Fruit fly (Drosophila melanogaster) whole organism, pupa: Measurements from ENCODE around the gene Vha14-2.

Source experiments
- CG10348 ChIP-seq: fragments of 200-800 bp; sonication (Bioruptor generic); IDR thresholded peaks from 2 replicates; pipeline ENCODE4 v1.3.6; 2022; ENCODE audit warnings: missing biosample characterization, missing genetic modification characterization
- CG12605 ChIP-seq: fragments of 200-800 bp; sonication (Bioruptor generic); IDR thresholded peaks from 2 replicates; pipeline ENCODE4 v1.3.6; 2022; ENCODE audit warnings: missing biosample characterization, missing genetic modification characterization
- CG13204 ChIP-seq: fragments of 200-800 bp; sonication (Bioruptor generic); optimal IDR thresholded peaks from 2 replicates; lab custom pipeline; 2018; ENCODE audit warnings: missing biosample characterization, mild to moderate bottlenecking, missing genetic modification characterization, moderate library complexity
- CG14655 ChIP-seq: fragments of 200-800 bp; sonication (Bioruptor generic); optimal IDR thresholded peaks from 3 replicates; lab custom pipeline; 2017; ENCODE audit warnings: mild to moderate bottlenecking, missing biosample characterization, missing genetic modification reagents, missing genetic modification characterization
- CG15710 ChIP-seq: fragments of 200-800 bp; sonication (Bioruptor generic); optimal IDR thresholded peaks from 2 replicates; lab custom pipeline; 2018; ENCODE audit warnings: missing biosample characterization, mild to moderate bottlenecking, missing genetic modification characterization, moderate library complexity
- CG17806 ChIP-seq: fragments of 200-800 bp; sonication (Bioruptor generic); optimal IDR thresholded peaks from 2 replicates; lab custom pipeline; 2018; ENCODE audit warnings: missing biosample characterization, mild to moderate bottlenecking, missing genetic modification characterization, moderate library complexity
- CG32121 ChIP-seq: fragments of 200-800 bp; sonication (Bioruptor generic); IDR thresholded peaks from 2 replicates; pipeline ENCODE4 v1.3.6; 2022; ENCODE audit warnings: missing biosample characterization, missing genetic modification characterization
- CG34367 ChIP-seq: fragments of 200-800 bp; sonication (Bioruptor generic); optimal IDR thresholded peaks from 2 replicates; lab custom pipeline; 2018; ENCODE audit warnings: missing biosample characterization, mild to moderate bottlenecking, missing genetic modification characterization
- CG4496 ChIP-seq: fragments of 200-800 bp; sonication (Bioruptor generic); IDR thresholded peaks from 3 replicates; pipeline ENCODE4 v1.3.6; 2022; ENCODE audit warnings: missing biosample characterization, missing genetic modification characterization
- CG8159 ChIP-seq: fragments of 200-800 bp; sonication (Bioruptor generic); optimal IDR thresholded peaks from 3 replicates; lab custom pipeline; 2018; ENCODE audit warnings: missing biosample characterization, mild to moderate bottlenecking, missing genetic modification characterization, moderate library complexity
- CG8301 ChIP-seq: fragments of 200-800 bp; sonication (Bioruptor generic); optimal IDR thresholded peaks from 2 replicates; lab custom pipeline; 2018; ENCODE audit warnings: missing biosample characterization, mild to moderate bottlenecking, missing genetic modification characterization
- CG9948 ChIP-seq: fragments of 200-800 bp; sonication (Bioruptor generic); optimal IDR thresholded peaks from 2 replicates; lab custom pipeline; 2018; ENCODE audit warnings: missing biosample characterization, mild to moderate bottlenecking, missing genetic modification characterization, moderate library complexity
- D1 ChIP-seq: fragments of 200-800 bp; sonication (Bioruptor generic); optimal IDR thresholded peaks from 2 replicates; lab custom pipeline; 2018; ENCODE audit warnings: missing biosample characterization, mild to moderate bottlenecking, missing genetic modification characterization, moderate library complexity
- EcR ChIP-seq: fragments of 200-800 bp; sonication (Bioruptor generic); optimal IDR thresholded peaks from 3 replicates; lab custom pipeline; 2019; ENCODE audit warnings: missing biosample characterization, missing genetic modification characterization, mild to moderate bottlenecking, moderate library complexity, missing genetic modification reagents
- Ets98B ChIP-seq: fragments of 200-800 bp; sonication (Bioruptor generic); IDR thresholded peaks from 2 replicates; pipeline ENCODE4 v1.3.6; 2022; ENCODE audit warnings: missing biosample characterization, missing genetic modification characterization
- Pif1A ChIP-seq: fragments of 200-800 bp; sonication (Bioruptor generic); optimal IDR thresholded peaks from 3 replicates; lab custom pipeline; 2016; ENCODE audit warnings: missing biosample characterization, missing genetic modification characterization
- Pif1B ChIP-seq: fragments of 200-800 bp; sonication (Bioruptor generic); optimal IDR thresholded peaks from 3 replicates; lab custom pipeline; 2016; ENCODE audit warnings: missing biosample characterization, missing genetic modification characterization
- Snoo ChIP-seq: fragments of 200-800 bp; sonication (Bioruptor generic); optimal IDR thresholded peaks from 3 replicates; lab custom pipeline; 2017; ENCODE audit warnings: missing biosample characterization, mild to moderate bottlenecking, missing genetic modification characterization, inconsistent platforms
- fd96Ca ChIP-seq: fragments of 200-800 bp; sonication (Bioruptor generic); IDR thresholded peaks from 3 replicates; pipeline ENCODE4 v1.3.6; 2022; ENCODE audit warnings: missing biosample characterization, missing genetic modification characterization
- gl ChIP-seq: fragments of 200-800 bp; sonication (Bioruptor generic); optimal IDR thresholded peaks from 2 replicates; lab custom pipeline; 2018; ENCODE audit warnings: missing biosample characterization, mild to moderate bottlenecking, missing genetic modification characterization
- rn ChIP-seq: fragments of 200-800 bp; sonication (Bioruptor generic); IDR thresholded peaks from 2 replicates; pipeline ENCODE4 v1.3.6; 2022; ENCODE audit warnings: missing biosample characterization, missing genetic modification characterization

Gene Vha14-2

dm6 chr3R:6112252-6112995 lies 10.0 kb upstream of the Vha14-2 start, which contains the start of gene Obp83g:
Gene Obp83g, minus strand, starts transcription at chr3R:6112302.
- peak; percentile 77 for TF ChIP-seq CG34367 (tag; lab: Kevin White, UChicago)
- TF ChIP-seq CG9948, result peak; percentile 75
- TF ChIP-seq Ets98B (GFP tag; lab: Robert Waterston, UW), result peak; percentile 60; the same call in 1 of the 2 replicates
- peak; percentile 65 for TF ChIP-seq CG4496 (GFP tag; lab: Robert Waterston, UW)
- TF ChIP-seq fd96Ca (GFP tag; lab: Robert Waterston, UW), result peak; percentile 22; the same call in 1 of the 3 replicates
- TF ChIP-seq CG17806 (tag; lab: Kevin White, UChicago), result peak; percentile 70
- TF ChIP-seq CG15710 (tag; lab: Kevin White, UChicago), result peak; percentile 85
- no peak for TF ChIP-seq rn (GFP tag; lab: Robert Waterston, UW)
- peak; percentile 67; the same call in 1 of the 2 replicates for TF ChIP-seq CG32121 (GFP tag; lab: Robert Waterston, UW)
- peak; percentile 3 for TF ChIP-seq D1 (tag; lab: Kevin White, UChicago)
- peak; percentile 56 for TF ChIP-seq gl (tag; lab: Kevin White, UChicago)
- TF ChIP-seq CG8159 (tag; lab: Kevin White, UChicago), result peak; percentile 88
- TF ChIP-seq EcR (GFP tag; lab: Kevin White, UChicago), result peak; percentile 45
- TF ChIP-seq Pif1A, result peak; percentile 77
- TF ChIP-seq CG10348, result peak; percentile 14; the same call in 1 of the 2 replicates
- TF ChIP-seq Pif1B, result peak; percentile 70
- TF ChIP-seq CG13204 (GFP tag; lab: Kevin White, UChicago), result peak; percentile 42
- no peak for TF ChIP-seq CG12605 (GFP tag; lab: Robert Waterston, UW)
- TF ChIP-seq CG8301 (tag; lab: Kevin White, UChicago), result peak; percentile 76
- TF ChIP-seq CG14655 (GFP tag; lab: Kevin White, UChicago), result peak; percentile 79
- peak; percentile 59 for TF ChIP-seq Snoo (tag; lab: Kevin White, UChicago)

- TF ChIP-seq CG14655 (GFP tag; lab: Kevin White, UChicago) (no peak), CG13204 (GFP tag; lab: Kevin White, UChicago) (peak; percentile 62), CG4496 (GFP tag; lab: Robert Waterston, UW) (peak; percentile 25; the same call in 1 of the 3 replicates), CG17806 (tag; lab: Kevin White, UChicago) (no peak)
Measured at dm6 chr3R:6141768-6142167, 19.4 kb downstream of the Vha14-2 start.

dm6 chr3R:6149130-6149529 lies 26.7 kb downstream of the Vha14-2 start:
- TF ChIP-seq CG14655 (GFP tag; lab: Kevin White, UChicago) (peak; percentile 64), Ets98B (GFP tag; lab: Robert Waterston, UW) (no peak), rn (GFP tag; lab: Robert Waterston, UW) (no peak), CG8159 (tag; lab: Kevin White, UChicago) (peak; percentile 7), CG8301 (tag; lab: Kevin White, UChicago) (peak; percentile 12), CG9948 (peak; percentile 9)

dm6 chr3R:6149593-6149992 lies 27.2 kb downstream of the Vha14-2 start:
- TF ChIP-seq CG8159 (tag; lab: Kevin White, UChicago) (no peak), CG15710 (tag; lab: Kevin White, UChicago) (no peak), CG13204 (GFP tag; lab: Kevin White, UChicago) (no peak), CG10348 (no peak), Pif1B (no peak), CG17806 (tag; lab: Kevin White, UChicago) (no peak), D1 (tag; lab: Kevin White, UChicago) (no peak), gl (tag; lab: Kevin White, UChicago) (no peak), Snoo (tag; lab: Kevin White, UChicago) (no peak), Ets98B (GFP tag; lab: Robert Waterston, UW) (no peak), CG14655 (GFP tag; lab: Kevin White, UChicago) (no peak), CG9948 (no peak), EcR (GFP tag; lab: Kevin White, UChicago) (no peak)

dm6 chr3R:6153574-6153973 lies 31.2 kb downstream of the Vha14-2 start:
- no peak for TF ChIP-seq Snoo (tag; lab: Kevin White, UChicago)
- no peak for TF ChIP-seq Ets98B (GFP tag; lab: Robert Waterston, UW)
- TF ChIP-seq gl (tag; lab: Kevin White, UChicago), result no peak
- TF ChIP-seq D1 (tag; lab: Kevin White, UChicago), result no peak
- TF ChIP-seq Pif1A, result no peak
- TF ChIP-seq CG9948, result no peak
- no peak for TF ChIP-seq CG15710 (tag; lab: Kevin White, UChicago)
- no peak for TF ChIP-seq fd96Ca (GFP tag; lab: Robert Waterston, UW)
- TF ChIP-seq CG17806 (tag; lab: Kevin White, UChicago), result no peak
- no peak for TF ChIP-seq CG34367 (tag; lab: Kevin White, UChicago)
- no peak for TF ChIP-seq CG10348
- no peak for TF ChIP-seq CG8159 (tag; lab: Kevin White, UChicago)
- no peak for TF ChIP-seq CG8301 (tag; lab: Kevin White, UChicago)

- TF ChIP-seq CG32121 (GFP tag; lab: Robert Waterston, UW) (0 out of 2 replicates have a peak, but pooled peaks have one; percentile 8), CG9948 (no peak)
Measured at dm6 chr3R:6154773-6155295, 32.4 kb downstream of the Vha14-2 start.
